Fruit fly (Drosophila melanogaster) whole organism, embryonic: ENCODE measurements around the gene CG3301.

Experiments
- CG10209 ChIP-seq: fragments of 200-800 bp; sonication (Bioruptor generic); optimal IDR thresholded peaks from 3 replicates; lab custom pipeline; 2017; ENCODE audit warnings: missing biosample characterization, mild to moderate bottlenecking, missing genetic modification characterization, missing genetic modification reagents
- CG11085 ChIP-seq: fragments of 200-800 bp; sonication (Bioruptor generic); IDR thresholded peaks from 2 replicates; pipeline ENCODE4 v1.3.6; 2022; ENCODE audit warnings: missing biosample characterization, missing genetic modification characterization
- CG12155 ChIP-seq: fragments of 200-800 bp; sonication (Bioruptor generic); optimal IDR thresholded peaks from 3 replicates; lab custom pipeline; 2016; ENCODE audit warnings: missing biosample characterization, missing genetic modification characterization
- CG12391 ChIP-seq: fragments of 200-800 bp; sonication (Bioruptor generic); optimal IDR thresholded peaks from 3 replicates; lab custom pipeline; 2018; ENCODE audit warnings: missing biosample characterization, mild to moderate bottlenecking, missing genetic modification characterization, moderate library complexity
- CG12744 ChIP-seq: fragments of 200-800 bp; sonication (Bioruptor generic); optimal IDR thresholded peaks from 2 replicates; lab custom pipeline; 2016; ENCODE audit warnings: missing biosample characterization, missing genetic modification characterization
- CG12942 ChIP-seq: fragments of 200-800 bp; sonication (Bioruptor generic); optimal IDR thresholded peaks from 3 replicates; lab custom pipeline; 2016; ENCODE audit warnings: missing biosample characterization, missing genetic modification characterization
- CG13624 ChIP-seq: fragments of 200-800 bp; sonication (Bioruptor generic); optimal IDR thresholded peaks from 2 replicates; lab custom pipeline; 2016; ENCODE audit warnings: missing biosample characterization, missing genetic modification characterization
- CG15269 ChIP-seq: fragments of 200-800 bp; sonication (Bioruptor generic); optimal IDR thresholded peaks from 2 replicates; lab custom pipeline; 2018; ENCODE audit warnings: missing biosample characterization, mild to moderate bottlenecking, missing genetic modification characterization, moderate library complexity
- CG1529 ChIP-seq: fragments of 200-800 bp; sonication (Bioruptor generic); optimal IDR thresholded peaks from 3 replicates; lab custom pipeline; 2018; ENCODE audit warnings: missing biosample characterization, missing genetic modification characterization
- CG15514 ChIP-seq: fragments of 200-800 bp; sonication (Bioruptor generic); optimal IDR thresholded peaks from 3 replicates; lab custom pipeline; 2017; ENCODE audit warnings: missing biosample characterization, missing genetic modification characterization, mild to moderate bottlenecking, moderate library complexity, missing genetic modification reagents
- CG1832 ChIP-seq: fragments of 200-800 bp; sonication (Bioruptor generic); optimal IDR thresholded peaks from 2 replicates; lab custom pipeline; 2017; ENCODE audit warnings: missing biosample characterization, mild to moderate bottlenecking, missing genetic modification characterization, inconsistent platforms
- CG2202 ChIP-seq: fragments of 200-800 bp; sonication (Bioruptor generic); optimal IDR thresholded peaks from 2 replicates; lab custom pipeline; 2018; ENCODE audit warnings: missing biosample characterization, mild to moderate bottlenecking, missing genetic modification characterization
- CG4617 ChIP-seq: fragments of 200-800 bp; sonication (Bioruptor generic); optimal IDR thresholded peaks from 3 replicates; lab custom pipeline; 2016; ENCODE audit warnings: missing biosample characterization, missing genetic modification characterization, borderline replicate concordance
- CG6272 ChIP-seq: fragments of 200-800 bp; sonication (Bioruptor generic); IDR thresholded peaks from 2 replicates; pipeline ENCODE4 v1.3.6; 2022; ENCODE audit warnings: missing biosample characterization, missing genetic modification characterization
- CG6854 ChIP-seq: fragments of 200-800 bp; sonication (Bioruptor generic); optimal IDR thresholded peaks from 3 replicates; lab custom pipeline; 2017; ENCODE audit warnings: missing biosample characterization, mild to moderate bottlenecking, missing genetic modification characterization
- CG7271 ChIP-seq: fragments of 200-800 bp; sonication (Bioruptor generic); optimal IDR thresholded peaks from 2 replicates; lab custom pipeline; 2018; ENCODE audit warnings: missing biosample characterization, mild to moderate bottlenecking, missing genetic modification characterization, moderate library complexity
- CG7928 ChIP-seq: fragments of 200-800 bp; sonication (Bioruptor generic); optimal IDR thresholded peaks from 2 replicates; lab custom pipeline; 2017; ENCODE audit warnings: missing biosample characterization, mild to moderate bottlenecking, missing genetic modification characterization
- CG9437 ChIP-seq: fragments of 200-800 bp; sonication (Bioruptor generic); optimal IDR thresholded peaks from 2 replicates; lab custom pipeline; 2018; ENCODE audit warnings: missing biosample characterization, mild to moderate bottlenecking, missing genetic modification characterization
- CG9817 ChIP-seq: fragments of 200-800 bp; sonication (Bioruptor generic); optimal IDR thresholded peaks from 2 replicates; lab custom pipeline; 2018; ENCODE audit warnings: missing biosample characterization, mild to moderate bottlenecking, missing genetic modification characterization, moderate library complexity
- CG9932 ChIP-seq: fragments of 200-800 bp; sonication (Bioruptor generic); IDR thresholded peaks from 2 replicates; pipeline ENCODE4 v1.3.6; 2022; ENCODE audit warnings: missing biosample characterization, missing genetic modification characterization
- Elba2 ChIP-seq: fragments of 200-800 bp; sonication (Bioruptor generic); optimal IDR thresholded peaks from 3 replicates; lab custom pipeline; 2016; ENCODE audit warnings: missing biosample characterization, missing genetic modification characterization
- Hr39 ChIP-seq: fragments of >200 bp; optimal IDR thresholded peaks from 2 replicates; lab custom pipeline; 2017
- MTF-1 ChIP-seq: fragments of 200-800 bp; sonication (Bioruptor generic); optimal IDR thresholded peaks from 2 replicates; lab custom pipeline; 2018; ENCODE audit warnings: missing biosample characterization, mild to moderate bottlenecking, missing genetic modification characterization, borderline replicate concordance
- Myb ChIP-seq: fragments of 200-800 bp; sonication (Bioruptor generic); optimal IDR thresholded peaks from 2 replicates; lab custom pipeline; 2016; ENCODE audit warnings: missing biosample characterization, missing genetic modification characterization
- Opbp ChIP-seq: fragments of 200-800 bp; sonication (Bioruptor generic); IDR thresholded peaks from 3 replicates; pipeline ENCODE4 v1.3.6; 2022; ENCODE audit warnings: missing biosample characterization, missing genetic modification characterization; ENCODE audit not compliant: partially characterized antibody
- Sry-β ChIP-seq: fragments of 200-800 bp; sonication (Bioruptor generic); optimal IDR thresholded peaks from 2 replicates; lab custom pipeline; 2018; ENCODE audit warnings: missing biosample characterization, mild to moderate bottlenecking, missing genetic modification characterization, moderate library complexity
- Stat92E ChIP-seq, 3 experiments: fragments of >200 bp in 2 of 3; fragments of 200-800 bp in 1 of 3; sonication (Bioruptor generic) in 1 of 3; optimal IDR thresholded peaks; 2 replicates each; lab custom pipeline; 2017 to 2019; ENCODE audit warnings: missing biosample characterization in 3 of 3, missing genetic modification characterization in 3 of 3, mild to moderate bottlenecking in 1 of 3, moderate library complexity in 1 of 3
- Xrp1 ChIP-seq: fragments of 200-800 bp; sonication (Bioruptor generic); IDR thresholded peaks from 2 replicates; pipeline ENCODE4 v1.3.6; 2022; ENCODE audit warnings: missing biosample characterization, missing genetic modification characterization
- ara ChIP-seq: fragments of 200-800 bp; sonication (Bioruptor generic); IDR thresholded peaks from 2 replicates; pipeline ENCODE4 v1.3.6; 2022; ENCODE audit warnings: missing biosample characterization, missing genetic modification characterization
- ase ChIP-seq: fragments of 200-800 bp; sonication (Bioruptor generic); IDR thresholded peaks from 3 replicates; pipeline ENCODE4 v1.3.6; 2022; ENCODE audit warnings: missing biosample characterization, missing genetic modification characterization
- eve ChIP-seq, 2 experiments: fragments of >200 bp; optimal IDR thresholded peaks; 2 replicates each; lab custom pipeline; 2017; ENCODE audit warnings: missing biosample characterization in 2 of 2, missing genetic modification characterization in 2 of 2
- fd64A ChIP-seq: fragments of 200-800 bp; sonication (Bioruptor generic); optimal IDR thresholded peaks from 3 replicates; lab custom pipeline; 2018; ENCODE audit warnings: missing biosample characterization, mild to moderate bottlenecking, missing genetic modification characterization
- fd96Cb ChIP-seq: fragments of 200-800 bp; sonication (Bioruptor generic); optimal IDR thresholded peaks from 2 replicates; lab custom pipeline; 2018; ENCODE audit warnings: missing biosample characterization, mild to moderate bottlenecking, missing genetic modification characterization, moderate library complexity
- gcm ChIP-seq: fragments of 200-800 bp; sonication (Bioruptor generic); optimal IDR thresholded peaks from 2 replicates; lab custom pipeline; 2019; ENCODE audit warnings: missing biosample characterization, mild to moderate bottlenecking, missing genetic modification characterization, moderate library complexity
- hb ChIP-seq: fragments of 200-800 bp; sonication (Bioruptor generic); IDR thresholded peaks from 3 replicates; pipeline ENCODE4 v1.3.6; 2022; ENCODE audit warnings: missing biosample characterization, missing genetic modification characterization; ENCODE audit not compliant: partially characterized antibody
- hkb ChIP-seq, 2 experiments: fragments of 200-800 bp in 1 of 2; fragments of >200 bp in 1 of 2; sonication (Bioruptor generic) in 1 of 2; IDR thresholded peaks in 1 of 2; optimal IDR thresholded peaks in 1 of 2; 2 replicates each; pipeline versions ENCODE4 v1.3.6 to Lab custom; 2017 to 2022; ENCODE audit warnings: missing biosample characterization in 1 of 2, missing genetic modification characterization in 1 of 2
- inv ChIP-seq: fragments of 200-800 bp; sonication (Bioruptor generic); IDR thresholded peaks from 2 replicates; pipeline ENCODE4 v1.3.6; 2022; ENCODE audit warnings: missing biosample characterization, missing genetic modification characterization; ENCODE audit not compliant: partially characterized antibody
- luna ChIP-seq: fragments of 200-800 bp; sonication (Bioruptor generic); optimal IDR thresholded peaks from 2 replicates; lab custom pipeline; 2016; ENCODE audit warnings: missing biosample characterization, missing genetic modification characterization
- mirr ChIP-seq: fragments of 200-800 bp; sonication (Bioruptor generic); optimal IDR thresholded peaks from 3 replicates; lab custom pipeline; 2018; ENCODE audit warnings: missing biosample characterization, mild to moderate bottlenecking, missing genetic modification characterization
- nom ChIP-seq: fragments of 200-800 bp; sonication (Bioruptor generic); optimal IDR thresholded peaks from 2 replicates; lab custom pipeline; 2017; ENCODE audit warnings: missing biosample characterization, missing genetic modification characterization, mild to moderate bottlenecking, moderate library complexity, missing genetic modification reagents
- org-1 ChIP-seq: fragments of 200-800 bp; sonication (Bioruptor generic); optimal IDR thresholded peaks from 2 replicates; lab custom pipeline; 2017; ENCODE audit warnings: missing biosample characterization, missing genetic modification characterization
- pzg ChIP-seq: fragments of 200-800 bp; sonication (Bioruptor generic); optimal IDR thresholded peaks from 3 replicates; lab custom pipeline; 2018; ENCODE audit warnings: missing biosample characterization, mild to moderate bottlenecking, missing genetic modification characterization, moderate library complexity
- rib ChIP-seq: fragments of 200-800 bp; sonication (Bioruptor generic); IDR thresholded peaks from 2 replicates; pipeline ENCODE4 v1.3.6; 2022; ENCODE audit warnings: missing biosample characterization, missing genetic modification characterization
- sc ChIP-seq, 3 experiments: fragments of >200 bp in 2 of 3; fragments of 200-800 bp in 1 of 3; sonication (Bioruptor generic) in 1 of 3; optimal IDR thresholded peaks; 2 replicates in 2 of 3; 3 replicates in 1 of 3; lab custom pipeline; 2017; ENCODE audit warnings: mild to moderate bottlenecking in 1 of 3, missing biosample characterization in 1 of 3, missing genetic modification characterization in 1 of 3, missing genetic modification reagents in 1 of 3
- sim ChIP-seq: fragments of 200-800 bp; sonication (Bioruptor generic); IDR thresholded peaks from 2 replicates; pipeline ENCODE4 v1.3.6; 2022; ENCODE audit warnings: missing biosample characterization, missing genetic modification characterization
- tna ChIP-seq: fragments of 200-800 bp; sonication (Bioruptor generic); IDR thresholded peaks from 2 replicates; pipeline ENCODE4 v1.3.6; 2022; ENCODE audit warnings: missing biosample characterization, missing genetic modification characterization; ENCODE audit not compliant: partially characterized antibody
- unpg ChIP-seq: fragments of 200-800 bp; sonication (Bioruptor generic); optimal IDR thresholded peaks from 3 replicates; lab custom pipeline; 2018; ENCODE audit warnings: missing biosample characterization, mild to moderate bottlenecking, missing genetic modification characterization, moderate library complexity
- zfh2 ChIP-seq: fragments of 200-800 bp; sonication (Bioruptor generic); optimal IDR thresholded peaks from 2 replicates; lab custom pipeline; 2016; ENCODE audit warnings: missing biosample characterization, missing genetic modification characterization

Gene CG3301

dm6 chr3R:21273427-21274038 is 2.5 kb downstream of the CG3301 start, which contains the start of gene CG3308 (continued):
- TF ChIP-seq fd64A (GFP tag; lab: Kevin White, UChicago): no peak
- TF ChIP-seq fd96Cb: no peak
- TF ChIP-seq CG12155 (GFP tag; lab: Kevin White, UChicago): peak; percentile 40
- peak; percentile 28 for TF ChIP-seq CG7928 (GFP tag; lab: Kevin White, UChicago)
- TF ChIP-seq org-1 (GFP tag; lab: Kevin White, UChicago): no peak
- TF ChIP-seq Hr39 (lab: Kevin White, UChicago): no peak
- TF ChIP-seq hkb (optimal IDR thresholded peaks at IDR 0.05; lab: Kevin White, UChicago): no peak
- peak; percentile 27; the same call in 1 of the 2 replicates for TF ChIP-seq hkb (GFP tag; IDR thresholded peaks at IDR 0.05; lab: Robert Waterston, UW)
- peak; percentile 75 for TF ChIP-seq Myb
- TF ChIP-seq tna (GFP tag; lab: Robert Waterston, UW): peak; percentile 81
- TF ChIP-seq ara (GFP tag; lab: Robert Waterston, UW): no peak
- TF ChIP-seq CG12744 (GFP tag; lab: Kevin White, UChicago): no peak
- TF ChIP-seq CG11085: 0 out of 2 replicates have a peak, but pooled peaks have one; percentile 20
- TF ChIP-seq Elba2 (GFP tag; lab: Kevin White, UChicago): no peak
- TF ChIP-seq inv (GFP tag; lab: Robert Waterston, UW): peak; percentile 70
- TF ChIP-seq CG6854: no peak
- TF ChIP-seq nom (GFP tag; lab: Kevin White, UChicago): peak; percentile 44
- no peak for TF ChIP-seq CG1832 (GFP tag; lab: Kevin White, UChicago)
- peak; percentile 70 for TF ChIP-seq CG13624 (GFP tag; lab: Kevin White, UChicago)
- TF ChIP-seq mirr (GFP tag; lab: Kevin White, UChicago): no peak
- peak; percentile 85 for TF ChIP-seq CG15514 (GFP tag; lab: Kevin White, UChicago)
- TF ChIP-seq MTF-1 (GFP tag; lab: Kevin White, UChicago): no peak
- TF ChIP-seq gcm (GFP tag; lab: Kevin White, UChicago): peak; percentile 6
- peak; percentile 90 for TF ChIP-seq pzg (GFP tag; lab: Kevin White, UChicago)
- TF ChIP-seq unpg (GFP tag; lab: Kevin White, UChicago): peak; percentile 12
- TF ChIP-seq luna: no peak
- TF ChIP-seq CG9437: no peak
- peak; percentile 15 for TF ChIP-seq CG12942 (GFP tag; lab: Kevin White, UChicago)
- peak; percentile 2 for TF ChIP-seq Sry-β (GFP tag; lab: Kevin White, UChicago)
- TF ChIP-seq Opbp (GFP tag; lab: Robert Waterston, UW): peak; percentile 89
- peak; percentile 90 for TF ChIP-seq CG4617 (GFP tag; lab: Kevin White, UChicago)
- TF ChIP-seq CG15269 (tag; lab: Kevin White, UChicago): no peak
- peak; percentile 80 for TF ChIP-seq CG9932 (GFP tag; lab: Robert Waterston, UW)
- TF ChIP-seq ase (GFP tag; lab: Robert Waterston, UW): no peak
- TF ChIP-seq sc (optimal IDR thresholded peaks at IDR 0.05; lab: Kevin White, UChicago): no peak
- no peak for TF ChIP-seq sc (GFP tag; optimal IDR thresholded peaks at IDR 0.05; lab: Kevin White, UChicago)
- peak; percentile 30 for TF ChIP-seq CG12391 (tag; lab: Kevin White, UChicago)
- TF ChIP-seq CG9817: peak; percentile 26
- no peak for TF ChIP-seq CG2202
- peak; percentile 1 for TF ChIP-seq CG10209 (GFP tag; lab: Kevin White, UChicago)
- no peak for TF ChIP-seq sim
- TF ChIP-seq CG1529 (GFP tag; lab: Kevin White, UChicago): no peak
- TF ChIP-seq rib (GFP tag; lab: Robert Waterston, UW): no peak
- TF ChIP-seq CG6272 (GFP tag; lab: Robert Waterston, UW): peak; percentile 19; the same call in 1 of the 2 replicates
- no peak for TF ChIP-seq CG7271 (tag; lab: Kevin White, UChicago)
- no peak; the same call in 1 of the 2 replicates for TF ChIP-seq Xrp1 (GFP tag; lab: Robert Waterston, UW)
- no peak for TF ChIP-seq eve (GFP tag; optimal IDR thresholded peaks at IDR 0.05; lab: Kevin White, UChicago)
- TF ChIP-seq hb (GFP tag; lab: Robert Waterston, UW): peak; percentile 68
- peak; percentile 23 for TF ChIP-seq zfh2 (GFP tag; lab: Kevin White, UChicago)
- TF ChIP-seq Stat92E (GFP tag; optimal IDR thresholded peaks at IDR 0.05; lab: Kevin White, UChicago): no peak
